Fruit fly (Drosophila melanogaster): ENCODE results near the gene tsg.

The tsg gene

dm6 chrX:12018440-12019101 lies 29.8 kb upstream of the tsg start, which contains the start of gene Lsm12a (continued):
- TF ChIP-seq ato (GFP tag; IDR thresholded peaks at IDR 0.05; ENCODE audit: partially characterized antibody) (peak; percentile 44; the same call in 1 of the 2 replicates), crp (GFP tag; optimal IDR thresholded peaks at IDR 0.05) (no peak), Scr (GFP tag; IDR thresholded peaks at IDR 0.05; ENCODE audit: partially characterized antibody) (peak; percentile 26), CG3065 (GFP tag; optimal IDR thresholded peaks at IDR 0.05) (no peak), CG13287 (GFP tag; IDR thresholded peaks at IDR 0.05; ENCODE audit: partially characterized antibody) (peak; percentile 27; the same call in 1 of the 2 replicates), CG16813 (GFP tag; IDR thresholded peaks at IDR 0.05; ENCODE audit: partially characterized antibody) (peak; percentile 71), CG12659 (GFP tag; optimal IDR thresholded peaks at IDR 0.05) (peak; percentile 23), hb (GFP tag; IDR thresholded peaks at IDR 0.05; ENCODE audit: partially characterized antibody) (peak; percentile 60; the same call in 1 of the 3 replicates), CG8924 (tag; optimal IDR thresholded peaks at IDR 0.05) (peak; percentile 15), lbe (GFP tag; optimal IDR thresholded peaks at IDR 0.05) (no peak), Blimp-1 (GFP tag; optimal IDR thresholded peaks at IDR 0.05) (peak; percentile 46), klu (GFP tag; IDR thresholded peaks at IDR 0.05) (no peak), MBD-R2 (GFP tag; IDR thresholded peaks at IDR 0.05) (peak; percentile 41), CG4617 (GFP tag; optimal IDR thresholded peaks at IDR 0.05; ENCODE audit: borderline replicate concordance) (peak; percentile 9), CG2129 (GFP tag; IDR thresholded peaks at IDR 0.05; ENCODE audit: partially characterized antibody) (peak; percentile 20; the same call in 1 of the 2 replicates), HLH4C (GFP tag; IDR thresholded peaks at IDR 0.05; ENCODE audit: partially characterized antibody) (peak; percentile 31), Dref (GFP tag; IDR thresholded peaks at IDR 0.05) (peak; percentile 77), amos (GFP tag; IDR thresholded peaks at IDR 0.05; ENCODE audit: partially characterized antibody) (peak; percentile 81), chinmo (GFP tag; IDR thresholded peaks at IDR 0.05; ENCODE audit: partially characterized antibody) (peak; percentile 79; the same call in 1 of the 4 replicates), pzg (GFP tag; optimal IDR thresholded peaks at IDR 0.05) (peak; percentile 53), CG14710 (tag; optimal IDR thresholded peaks at IDR 0.05) (peak; percentile 6), Dll (GFP tag; IDR thresholded peaks at IDR 0.05; ENCODE audit: partially characterized antibody) (0 out of 4 replicates have a peak, but pooled peaks have one; percentile 45), trem (tag; optimal IDR thresholded peaks at IDR 0.05) (peak; percentile 5), CG8089 (GFP tag; optimal IDR thresholded peaks at IDR 0.05) (no peak), CG14860 (GFP tag; IDR thresholded peaks at IDR 0.05; ENCODE audit: partially characterized antibody) (peak; percentile 23; the same call in 2 of the 3 replicates), knrl (GFP tag; IDR thresholded peaks at IDR 0.05; ENCODE audit: partially characterized antibody) (peak; percentile 54), CG1832 (GFP tag; optimal IDR thresholded peaks at IDR 0.05) (peak; percentile 82), ken (GFP tag; IDR thresholded peaks at IDR 0.05) (0 out of 3 replicates have a peak, but pooled peaks have one; percentile 19), al (GFP tag; IDR thresholded peaks at IDR 0.05) (no peak), Stat92E (GFP tag; optimal IDR thresholded peaks at IDR 0.05) (peak in 1 of 3 experiments; percentile 79), Bgb (GFP tag; IDR thresholded peaks at IDR 0.05; ENCODE audit: partially characterized antibody) (peak; percentile 66)

dm6 chrX:12017815-12018439 lies 29.2 kb upstream of the tsg start, which contains the start of gene Chrac-16:
TSS of gene Chrac-16 (minus strand) at chrX:12017961.
- TF ChIP-seq CG4404 (GFP tag; IDR thresholded peaks at IDR 0.05) (no peak), Hey (tag; optimal IDR thresholded peaks at IDR 0.05) (no peak), CG6791 (GFP tag; IDR thresholded peaks at IDR 0.05; ENCODE audit: partially characterized antibody) (peak; percentile 84), MESR4 (GFP tag; optimal IDR thresholded peaks at IDR 0.05) (peak; percentile 65), gro (GFP tag; optimal IDR thresholded peaks at IDR 0.05) (no peak), Taf1 (GFP tag; IDR thresholded peaks at IDR 0.05) (no peak), Scr (GFP tag; IDR thresholded peaks at IDR 0.05; ENCODE audit: partially characterized antibody) (peak; percentile 78), CG5180 (GFP tag; optimal IDR thresholded peaks at IDR 0.05) (no peak), schlank (tag; optimal IDR thresholded peaks at IDR 0.05) (no peak), CG7963 (GFP tag; IDR thresholded peaks at IDR 0.05; ENCODE audit: partially characterized antibody) (peak; percentile 63; the same call in 2 of the 3 replicates), Stat92E (GFP tag; optimal IDR thresholded peaks at IDR 0.05) (no peak), CG9817 (tag; optimal IDR thresholded peaks at IDR 0.05) (no peak), oc (tag; optimal IDR thresholded peaks at IDR 0.05) (no peak), Pdp1 (GFP tag; optimal IDR thresholded peaks at IDR 0.05) (no peak), cato (GFP tag; optimal IDR thresholded peaks at IDR 0.05; ENCODE audit: borderline replicate concordance) (no peak), E2f1 (GFP tag; IDR thresholded peaks at IDR 0.05) (no peak), amos (GFP tag; IDR thresholded peaks at IDR 0.05; ENCODE audit: partially characterized antibody) (peak; percentile 81)
